Fruit fly (Drosophila melanogaster): ENCODE results near the gene santa-maria.

dm6 chr2L:7454112-7454511 lies 3.1 kb upstream of the santa-maria start, which contains the start of gene Gr28a:
- TF ChIP-seq Dll (optimal IDR thresholded peaks at IDR 0.05), result no peak
- no peak for TF ChIP-seq CG8478 (optimal IDR thresholded peaks at IDR 0.05)
